Worm (Caenorhabditis elegans) whole organism, young adult: Measurements from ENCODE around the gene srx-67.

Source experiments
- B0261.1 ChIP-seq: sonication (generic microtip); optimal IDR thresholded peaks from 2 replicates; lab custom pipeline; 2016; ENCODE audit warnings: mild to moderate bottlenecking, missing genetic modification characterization, moderate library complexity, missing compliant biosample characterization
- F10E7.11 ChIP-seq: sonication (generic microtip); optimal IDR thresholded peaks from 2 replicates; lab custom pipeline; 2017; ENCODE audit warnings: mild to moderate bottlenecking, missing genetic modification characterization, moderate library complexity, missing compliant biosample characterization
- F52B5.7 ChIP-seq: sonication (generic microtip); optimal IDR thresholded peaks from 2 replicates; lab custom pipeline; 2016; ENCODE audit warnings: mild to moderate bottlenecking, missing genetic modification characterization, missing compliant biosample characterization
- F55B11.4 ChIP-seq: sonication (generic microtip); optimal IDR thresholded peaks from 2 replicates; lab custom pipeline; 2016; ENCODE audit warnings: missing compliant biosample characterization, missing genetic modification characterization, borderline replicate concordance; ENCODE audit not compliant: insufficient read depth
- F57C9.4 ChIP-seq: sonication (generic microtip); optimal IDR thresholded peaks from 2 replicates; lab custom pipeline; 2017; ENCODE audit warnings: mild to moderate bottlenecking, missing genetic modification characterization, missing compliant biosample characterization
- Y53G8AR.9 ChIP-seq: fragments of 200-800 bp; sonication (Bioruptor generic); conservative IDR thresholded peaks from 2 replicates; pipeline ENCODE4 v1.3.6; 2022; ENCODE audit warnings: missing genetic modification reagents, missing genetic modification characterization, missing compliant biosample characterization
- Y79H2A.3 ChIP-seq: fragments of 200-800 bp; sonication (Bioruptor generic); conservative IDR thresholded peaks from 2 replicates; pipeline ENCODE4 v1.3.6; 2022; ENCODE audit warnings: missing genetic modification reagents, missing genetic modification characterization, missing compliant biosample characterization
- atf-7 ChIP-seq: sonication (generic microtip); optimal IDR thresholded peaks from 2 replicates; lab custom pipeline; 2017; ENCODE audit warnings: mild to moderate bottlenecking, missing genetic modification characterization, missing compliant biosample characterization
- ceh-27 ChIP-seq: fragments of 200-800 bp; sonication (Bioruptor generic); optimal IDR thresholded peaks from 2 replicates; lab custom pipeline; 2018; ENCODE audit warnings: mild to moderate bottlenecking, missing genetic modification characterization, moderate library complexity, missing compliant biosample characterization
- chd-7 ChIP-seq: sonication (generic microtip); optimal IDR thresholded peaks from 2 replicates; lab custom pipeline; 2016; ENCODE audit warnings: mild to moderate bottlenecking, missing genetic modification characterization, moderate library complexity, missing compliant biosample characterization
- efl-1 ChIP-seq: fragments of 150-350 bp; optimal IDR thresholded peaks from 2 replicates; lab custom pipeline; 2014; ENCODE audit warnings: missing biosample characterization, missing genetic modification reagents, missing genetic modification characterization
- egl-18 ChIP-seq: fragments of 200-800 bp; sonication (Bioruptor generic); IDR thresholded peaks from 2 replicates; pipeline ENCODE4 v1.3.6; 2022; ENCODE audit warnings: missing genetic modification reagents, missing genetic modification characterization, missing compliant biosample characterization
- egl-44 ChIP-seq: fragments of 200-800 bp; sonication (Bioruptor generic); IDR thresholded peaks from 2 replicates; pipeline ENCODE4 v1.3.6; 2022; ENCODE audit warnings: missing genetic modification reagents, missing genetic modification characterization, missing compliant biosample characterization
- hlh-12 ChIP-seq: sonication (generic microtip); optimal IDR thresholded peaks from 2 replicates; lab custom pipeline; 2016; ENCODE audit warnings: missing genetic modification characterization, missing compliant biosample characterization
- hmg-1.2 ChIP-seq: fragments of 200-800 bp; sonication (Bioruptor generic); IDR thresholded peaks from 2 replicates; pipeline ENCODE4 v1.3.6; 2022; ENCODE audit warnings: missing genetic modification reagents, missing genetic modification characterization, missing compliant biosample characterization
- hmg-20 ChIP-seq: fragments of 200-800 bp; sonication (Bioruptor generic); IDR thresholded peaks from 2 replicates; pipeline ENCODE4 v1.3.6; 2022; ENCODE audit warnings: missing genetic modification reagents, missing genetic modification characterization, missing compliant biosample characterization
- hsf-1 ChIP-seq: fragments of 200-800 bp; sonication (Bioruptor generic); IDR thresholded peaks from 2 replicates; pipeline ENCODE4 v1.3.6; 2022; ENCODE audit warnings: missing genetic modification reagents, missing genetic modification characterization, missing compliant biosample characterization
- lin-35 ChIP-seq, 3 experiments: fragments of 150-350 bp in 2 of 3; sonication (generic microtip) in 1 of 3; optimal IDR thresholded peaks; 2 replicates each; lab custom pipeline; 2014 to 2018; ENCODE audit warnings: missing biosample characterization in 3 of 3, missing genetic modification characterization in 3 of 3, missing genetic modification reagents in 3 of 3
- lsy-27 ChIP-seq: sonication (generic microtip); optimal IDR thresholded peaks from 2 replicates; lab custom pipeline; 2017; ENCODE audit warnings: missing genetic modification characterization, mild to moderate bottlenecking, missing compliant biosample characterization, antibody characterized with exemption, missing genotype, borderline replicate concordance; ENCODE audit not compliant: insufficient read depth
- madf-10 ChIP-seq: sonication (generic microtip); optimal IDR thresholded peaks from 2 replicates; lab custom pipeline; 2016; ENCODE audit warnings: mild to moderate bottlenecking, missing genetic modification characterization, missing compliant biosample characterization
- madf-3 ChIP-seq: fragments of 200-800 bp; sonication (Bioruptor generic); IDR thresholded peaks from 2 replicates; pipeline ENCODE4 v1.3.6; 2022; ENCODE audit warnings: missing genetic modification reagents, missing genetic modification characterization, missing compliant biosample characterization
- mes-4 ChIP-seq: sonication (generic microtip); optimal IDR thresholded peaks from 2 replicates; lab custom pipeline; 2016; ENCODE audit warnings: missing genotype, missing genetic modification characterization, missing compliant biosample characterization
- nfya-2 ChIP-seq: fragments of 200-800 bp; sonication (Bioruptor generic); IDR thresholded peaks from 2 replicates; pipeline ENCODE4 v1.3.6; 2022; ENCODE audit warnings: missing genetic modification reagents, missing genetic modification characterization, missing compliant biosample characterization
- nhr-120 ChIP-seq: fragments of 200-800 bp; sonication (Bioruptor generic); IDR thresholded peaks from 2 replicates; pipeline ENCODE4 v1.3.6; 2022; ENCODE audit warnings: missing genetic modification characterization, missing compliant biosample characterization
- nhr-179 ChIP-seq: sonication (generic microtip); optimal IDR thresholded peaks from 2 replicates; lab custom pipeline; 2016; ENCODE audit warnings: mild to moderate bottlenecking, missing genetic modification characterization, missing compliant biosample characterization
- nhr-80 ChIP-seq: sonication (generic microtip); optimal IDR thresholded peaks from 2 replicates; lab custom pipeline; 2016; ENCODE audit warnings: missing genetic modification characterization, missing compliant biosample characterization
- pha-4 ChIP-seq: fragments of 150-350 bp; sonication (generic microtip); optimal IDR thresholded peaks from 2 replicates; lab custom pipeline; 2014; ENCODE audit warnings: missing biosample characterization, missing genetic modification reagents, missing genetic modification characterization
- repo-1 ChIP-seq: sonication (generic microtip); optimal IDR thresholded peaks from 2 replicates; lab custom pipeline; 2017; ENCODE audit warnings: mild to moderate bottlenecking, missing genetic modification characterization, missing compliant biosample characterization
- snpc-3.4 ChIP-seq: sonication (generic microtip); optimal IDR thresholded peaks from 2 replicates; lab custom pipeline; 2017; ENCODE audit warnings: missing genetic modification characterization, mild to moderate bottlenecking, missing compliant biosample characterization, antibody characterized with exemption, moderate library complexity, missing genotype, missing genetic modification reagents
- unc-130 ChIP-seq: sonication (generic microtip); optimal IDR thresholded peaks from 2 replicates; lab custom pipeline; 2016; ENCODE audit warnings: missing genetic modification reagents, missing genetic modification characterization, missing compliant biosample characterization
- xnd-1 ChIP-seq: sonication (generic microtip); optimal IDR thresholded peaks from 2 replicates; lab custom pipeline; 2016; ENCODE audit warnings: missing genotype, missing genetic modification reagents, missing genetic modification characterization, missing compliant biosample characterization
- zim-3 ChIP-seq: sonication (generic microtip); optimal IDR thresholded peaks from 2 replicates; lab custom pipeline; 2017; ENCODE audit warnings: mild to moderate bottlenecking, missing genetic modification characterization, moderate library complexity, missing compliant biosample characterization
- ztf-25 ChIP-seq: fragments of 200-800 bp; sonication (Bioruptor generic); IDR thresholded peaks from 2 replicates; pipeline ENCODE4 v1.3.6; 2022; ENCODE audit warnings: missing genetic modification reagents, missing genetic modification characterization, missing compliant biosample characterization
- ztf-3 ChIP-seq: fragments of 200-800 bp; sonication (Bioruptor generic); optimal IDR thresholded peaks from 2 replicates; lab custom pipeline; 2018; ENCODE audit warnings: mild to moderate bottlenecking, missing genetic modification characterization, missing compliant biosample characterization

Gene srx-67

ce11 chrV:3886104-3886503 is 30.5 kb upstream of the srx-67 start, which contains the start of gene nhr-124:
Gene nhr-124 (minus strand): TSS chrV:3886204.
- TF ChIP-seq nfya-2, result no peak

ce11 chrV:3889113-3889512 is 27.5 kb upstream of the srx-67 start, which contains the start of gene C17E7.13:
Gene C17E7.13 (minus strand): TSS chrV:3889288.
- TF ChIP-seq nhr-80 (tag; lab: Kevin White, UChicago) (peak; percentile 8), ztf-25 (GFP tag; lab: Robert Waterston, UW) (no peak), nfya-2 (no peak), xnd-1 (tag; lab: Kevin White, UChicago) (no peak), egl-18 (GFP tag; lab: Robert Waterston, UW) (no peak), hlh-12 (no peak), Y53G8AR.9 (GFP tag; lab: Robert Waterston, UW) (no peak), lsy-27 (no peak), madf-3 (GFP tag; lab: Robert Waterston, UW) (no peak)

DNA sequence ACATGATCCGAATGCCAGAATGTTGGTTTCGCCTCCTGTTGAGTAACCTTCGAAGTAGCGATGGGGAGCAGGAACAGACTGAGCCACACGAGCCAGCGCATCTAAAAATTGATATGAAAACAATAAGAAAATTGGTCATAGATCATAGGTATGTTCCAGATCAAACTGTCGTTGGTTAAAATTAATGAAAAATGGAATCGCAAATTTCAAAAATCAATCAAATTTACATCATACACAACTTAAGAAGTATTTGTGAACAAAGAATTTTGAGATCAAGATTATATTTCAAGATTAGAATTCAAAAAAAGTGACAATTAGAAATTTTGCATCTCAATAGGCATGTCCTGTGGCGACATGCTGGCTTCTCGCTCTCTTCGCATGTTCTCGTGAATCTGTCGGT is 25.8 kb upstream of the srx-67 start, which contains the start of gene C17E7.9:
TSS of gene C17E7.9 (minus strand) at position 101 of the 400 bp plus-strand sequence.
- TF ChIP-seq B0261.1 (tag; lab: Kevin White, UChicago) (no peak), nhr-179 (tag; lab: Kevin White, UChicago) (no peak), F57C9.4 (tag; lab: Kevin White, UChicago) (no peak), hmg-1.2 (GFP tag; lab: Robert Waterston, UW) (no peak), hmg-20 (GFP tag; lab: Robert Waterston, UW) (no peak), egl-44 (GFP tag; lab: Robert Waterston, UW) (no peak), unc-130 (GFP tag; lab: Kevin White, UChicago) (no peak), Y79H2A.3 (GFP tag; lab: Robert Waterston, UW) (no peak), nhr-80 (tag; lab: Kevin White, UChicago) (no peak), mes-4 (no peak)
- TF ChIP-seq, all 124 proteins: peak for 0

DNA sequence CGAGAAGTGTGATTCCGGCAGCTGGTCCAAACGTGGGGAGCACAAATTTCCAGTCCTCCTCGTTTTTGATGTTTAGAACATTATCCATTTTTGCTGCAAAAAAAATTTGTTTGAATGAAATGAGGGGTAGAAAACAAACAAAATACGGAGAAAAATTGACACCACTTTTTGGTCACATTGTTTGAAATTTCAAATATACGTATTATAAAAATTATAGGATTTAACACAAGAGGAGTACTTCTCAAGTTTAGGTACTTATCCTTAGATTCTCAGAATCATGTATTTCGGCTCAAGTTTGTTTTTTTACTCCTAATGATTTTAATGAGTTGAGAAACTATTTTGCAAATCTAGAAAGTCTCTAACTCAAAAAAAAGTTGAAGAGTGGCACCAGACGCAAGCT is 24.7 kb upstream of the srx-67 start, which contains the start of gene C17E7.12:
TSS of gene C17E7.12 (minus strand) at position 101 of the 400 bp plus-strand sequence.
- no peak for TF ChIP-seq F57C9.4 (tag; lab: Kevin White, UChicago)
- no peak for TF ChIP-seq nhr-120 (GFP tag; lab: Robert Waterston, UW)
- no peak for TF ChIP-seq Y53G8AR.9 (GFP tag; lab: Robert Waterston, UW)
- TF ChIP-seq F52B5.7 (tag; lab: Kevin White, UChicago), result no peak
- TF ChIP-seq madf-10, result no peak
- TF ChIP-seq B0261.1 (tag; lab: Kevin White, UChicago), result no peak
- no peak for TF ChIP-seq lin-35 (GFP tag; optimal IDR thresholded peaks at IDR 0.05; lab: Kevin White, UChicago)
- TF ChIP-seq atf-7 (tag; lab: Kevin White, UChicago), result no peak
- no peak for TF ChIP-seq ceh-27 (GFP tag; lab: Kevin White, UChicago)
- TF ChIP-seq efl-1 (GFP tag; lab: Kevin White, UChicago), result no peak
- TF ChIP-seq F55B11.4 (tag; lab: Kevin White, UChicago), result no peak
- no peak for TF ChIP-seq pha-4 (tag; lab: Kevin White, UChicago)
- no peak for TF ChIP-seq zim-3
- no peak for TF ChIP-seq ztf-3 (GFP tag; lab: Kevin White, UChicago)
- TF ChIP-seq F10E7.11 (tag; lab: Kevin White, UChicago), result no peak
- no peak for TF ChIP-seq hsf-1
- TF ChIP-seq repo-1 (tag; lab: Kevin White, UChicago), result no peak
- TF ChIP-seq chd-7 (tag; lab: Kevin White, UChicago), result no peak
- no peak for TF ChIP-seq snpc-3.4 (tag; lab: Kevin White, UChicago)
